Fruit fly (Drosophila melanogaster) whole organism, embryonic: ENCODE results near the gene CG10116.

Experiments used
- CG1024 ChIP-seq: fragments of 200-800 bp; sonication (Bioruptor generic); IDR thresholded peaks from 2 replicates; pipeline ENCODE4 v1.3.6; 2022; ENCODE audit warnings: missing biosample characterization, missing genetic modification characterization
- CG11093 ChIP-seq: fragments of 200-800 bp; sonication (Bioruptor generic); IDR thresholded peaks from 3 replicates; pipeline ENCODE4 v1.3.6; 2022; ENCODE audit warnings: missing biosample characterization, missing genetic modification characterization
- CG11456 ChIP-seq: fragments of 200-800 bp; sonication (Bioruptor generic); IDR thresholded peaks from 3 replicates; pipeline ENCODE4 v1.3.6; 2022; ENCODE audit warnings: missing biosample characterization, missing genetic modification characterization
- CG11723 ChIP-seq: fragments of 200-800 bp; sonication (Bioruptor generic); optimal IDR thresholded peaks from 2 replicates; lab custom pipeline; 2017; ENCODE audit warnings: missing biosample characterization, mild to moderate bottlenecking, missing genetic modification characterization
- CG12071 ChIP-seq: fragments of 200-800 bp; sonication (Bioruptor generic); optimal IDR thresholded peaks from 3 replicates; lab custom pipeline; 2018; ENCODE audit warnings: missing biosample characterization, mild to moderate bottlenecking, missing genetic modification characterization
- CG12219 ChIP-seq: fragments of 200-800 bp; sonication (Bioruptor generic); optimal IDR thresholded peaks from 3 replicates; lab custom pipeline; 2018; ENCODE audit warnings: missing biosample characterization, mild to moderate bottlenecking, missing genetic modification characterization
- CG12236 ChIP-seq: fragments of 200-800 bp; sonication (Bioruptor generic); optimal IDR thresholded peaks from 2 replicates; lab custom pipeline; 2016; ENCODE audit warnings: missing biosample characterization, missing genetic modification characterization
- CG12942 ChIP-seq: fragments of 200-800 bp; sonication (Bioruptor generic); optimal IDR thresholded peaks from 3 replicates; lab custom pipeline; 2016; ENCODE audit warnings: missing biosample characterization, missing genetic modification characterization
- CG15011 ChIP-seq: fragments of 200-800 bp; sonication (Bioruptor generic); optimal IDR thresholded peaks from 3 replicates; lab custom pipeline; 2018; ENCODE audit warnings: missing biosample characterization, mild to moderate bottlenecking, missing genetic modification characterization
- CG15073 ChIP-seq: fragments of 200-800 bp; sonication (Bioruptor generic); optimal IDR thresholded peaks from 2 replicates; lab custom pipeline; 2016; ENCODE audit warnings: missing biosample characterization, missing genetic modification characterization
- CG17385 ChIP-seq: fragments of 200-800 bp; sonication (Bioruptor generic); optimal IDR thresholded peaks from 3 replicates; lab custom pipeline; 2018; ENCODE audit warnings: missing biosample characterization, mild to moderate bottlenecking, missing genetic modification characterization
- CG18599 ChIP-seq: fragments of 200-800 bp; sonication (Bioruptor generic); optimal IDR thresholded peaks from 3 replicates; lab custom pipeline; 2017; ENCODE audit warnings: missing biosample characterization, missing genetic modification characterization, mild to moderate bottlenecking, moderate library complexity, missing genetic modification reagents
- CG2129 ChIP-seq: fragments of 200-800 bp; sonication (Bioruptor generic); IDR thresholded peaks from 2 replicates; pipeline ENCODE4 v1.3.6; 2022; ENCODE audit warnings: missing biosample characterization, missing genetic modification characterization; ENCODE audit not compliant: partially characterized antibody
- CG3065 ChIP-seq: fragments of 200-800 bp; sonication (Bioruptor generic); optimal IDR thresholded peaks from 2 replicates; lab custom pipeline; 2016; ENCODE audit warnings: missing biosample characterization, missing genetic modification characterization
- CG31441 ChIP-seq: fragments of 200-800 bp; sonication (Bioruptor generic); IDR thresholded peaks from 2 replicates; pipeline ENCODE4 v1.3.6; 2022; ENCODE audit warnings: missing biosample characterization, missing genetic modification characterization
- CG32532 ChIP-seq: fragments of 200-800 bp; sonication (Bioruptor generic); IDR thresholded peaks from 2 replicates; pipeline ENCODE4 v1.3.6; 2022; ENCODE audit warnings: missing biosample characterization, missing genetic modification characterization
- CG5180 ChIP-seq: fragments of 200-800 bp; sonication (Bioruptor generic); optimal IDR thresholded peaks from 3 replicates; lab custom pipeline; 2017; ENCODE audit warnings: missing biosample characterization, missing genetic modification characterization, mild to moderate bottlenecking, moderate library complexity, missing genetic modification reagents
- CG6254 ChIP-seq: fragments of 200-800 bp; sonication (Bioruptor generic); optimal IDR thresholded peaks from 3 replicates; lab custom pipeline; 2017; ENCODE audit warnings: mild to moderate bottlenecking, missing biosample characterization, missing genetic modification reagents, missing genetic modification characterization
- CG6765 ChIP-seq: fragments of 200-800 bp; sonication (Bioruptor generic); optimal IDR thresholded peaks from 3 replicates; lab custom pipeline; 2017; ENCODE audit warnings: missing biosample characterization, mild to moderate bottlenecking, missing genetic modification characterization
- CG8478 ChIP-seq: fragments of >200 bp; optimal IDR thresholded peaks from 2 replicates; lab custom pipeline; 2018
- CTCF ChIP-seq: fragments of 200-800 bp; sonication (Bioruptor generic); optimal IDR thresholded peaks from 2 replicates; lab custom pipeline; 2017; ENCODE audit warnings: missing biosample characterization, mild to moderate bottlenecking, missing genetic modification characterization, moderate library complexity
- Dip2 ChIP-seq: fragments of 200-800 bp; sonication (Bioruptor generic); IDR thresholded peaks from 2 replicates; pipeline ENCODE4 v1.3.6; 2022; ENCODE audit warnings: missing biosample characterization, missing genetic modification characterization
- Hmr ChIP-seq: fragments of 200-800 bp; sonication (Bioruptor generic); optimal IDR thresholded peaks from 3 replicates; lab custom pipeline; 2017; ENCODE audit warnings: mild to moderate bottlenecking, missing biosample characterization, missing genetic modification reagents, missing genetic modification characterization
- Hmx ChIP-seq: fragments of 200-800 bp; sonication (Bioruptor generic); optimal IDR thresholded peaks from 2 replicates; lab custom pipeline; 2016; ENCODE audit warnings: missing biosample characterization, missing genetic modification characterization
- Hr78 ChIP-seq, 2 experiments: fragments of 200-800 bp in 1 of 2; fragments of >200 bp in 1 of 2; sonication (Bioruptor generic) in 1 of 2; optimal IDR thresholded peaks; 2 replicates each; lab custom pipeline; 2017 to 2019; ENCODE audit warnings: missing biosample characterization in 2 of 2, missing genetic modification characterization in 2 of 2, mild to moderate bottlenecking in 1 of 2, moderate library complexity in 1 of 2
- Max ChIP-seq: fragments of 200-800 bp; sonication (Bioruptor generic); optimal IDR thresholded peaks from 2 replicates; lab custom pipeline; 2016; ENCODE audit warnings: missing biosample characterization, mild to moderate bottlenecking, missing genetic modification characterization
- Mrtf ChIP-seq: fragments of 200-800 bp; sonication (Bioruptor generic); IDR thresholded peaks from 3 replicates; pipeline ENCODE4 v1.3.6; 2022; ENCODE audit warnings: missing biosample characterization, missing genetic modification characterization
- Myb ChIP-seq: fragments of 200-800 bp; sonication (Bioruptor generic); optimal IDR thresholded peaks from 2 replicates; lab custom pipeline; 2016; ENCODE audit warnings: missing biosample characterization, missing genetic modification characterization
- NK7.1 ChIP-seq: fragments of 200-800 bp; sonication (Bioruptor generic); optimal IDR thresholded peaks from 3 replicates; lab custom pipeline; 2016; ENCODE audit warnings: missing biosample characterization, missing genetic modification characterization
- Nf-YA ChIP-seq: fragments of 200-800 bp; sonication (Bioruptor generic); IDR thresholded peaks from 2 replicates; pipeline ENCODE4 v1.3.6; 2022; ENCODE audit warnings: missing biosample characterization, missing genetic modification characterization
- Nf-YB ChIP-seq: fragments of 200-800 bp; sonication (Bioruptor generic); optimal IDR thresholded peaks from 3 replicates; lab custom pipeline; 2019; ENCODE audit warnings: missing biosample characterization, mild to moderate bottlenecking, missing genetic modification characterization, moderate library complexity
- Ptx1 ChIP-seq: fragments of 200-800 bp; sonication (Bioruptor generic); IDR thresholded peaks from 2 replicates; pipeline ENCODE4 v1.3.6; 2022; ENCODE audit warnings: missing biosample characterization, missing genetic modification characterization
- Xbp1 ChIP-seq: fragments of 200-800 bp; sonication (Bioruptor generic); optimal IDR thresholded peaks from 3 replicates; lab custom pipeline; 2016; ENCODE audit warnings: missing biosample characterization, mild to moderate bottlenecking, missing genetic modification characterization
- abd-A ChIP-seq: fragments of 200-800 bp; sonication (Bioruptor generic); optimal IDR thresholded peaks from 3 replicates; lab custom pipeline; 2019; ENCODE audit warnings: missing biosample characterization, mild to moderate bottlenecking, missing genetic modification characterization, moderate library complexity
- croc ChIP-seq: fragments of 200-800 bp; sonication (Bioruptor generic); conservative IDR thresholded peaks from 3 replicates; pipeline ENCODE4 v1.3.6; 2022; ENCODE audit warnings: missing biosample characterization, missing genetic modification characterization
- da ChIP-seq: fragments of 200-800 bp; sonication (Bioruptor generic); optimal IDR thresholded peaks from 2 replicates; lab custom pipeline; 2016; ENCODE audit warnings: missing biosample characterization, missing genetic modification characterization
- dimm ChIP-seq: fragments of 200-800 bp; sonication (Bioruptor generic); IDR thresholded peaks from 2 replicates; pipeline ENCODE4 v1.3.6; 2022; ENCODE audit warnings: missing biosample characterization, missing genetic modification characterization
- dmrt11E ChIP-seq: fragments of 200-800 bp; sonication (Bioruptor generic); optimal IDR thresholded peaks from 3 replicates; lab custom pipeline; 2018; ENCODE audit warnings: missing biosample characterization, mild to moderate bottlenecking, missing genetic modification characterization, moderate library complexity
- esg ChIP-seq: fragments of 200-800 bp; sonication (Bioruptor generic); conservative IDR thresholded peaks from 2 replicates; pipeline ENCODE4 v1.3.6; 2022; ENCODE audit warnings: missing biosample characterization, missing genetic modification characterization
- fd3F ChIP-seq: fragments of 200-800 bp; sonication (Bioruptor generic); optimal IDR thresholded peaks from 2 replicates; lab custom pipeline; 2018; ENCODE audit warnings: missing biosample characterization, mild to moderate bottlenecking, missing genetic modification characterization, moderate library complexity
- gcm ChIP-seq: fragments of 200-800 bp; sonication (Bioruptor generic); optimal IDR thresholded peaks from 2 replicates; lab custom pipeline; 2019; ENCODE audit warnings: missing biosample characterization, mild to moderate bottlenecking, missing genetic modification characterization, moderate library complexity
- gsb ChIP-seq: fragments of 200-800 bp; sonication (Bioruptor generic); IDR thresholded peaks from 2 replicates; pipeline ENCODE4 v1.3.6; 2022; ENCODE audit warnings: missing biosample characterization, missing genetic modification characterization
- lab ChIP-seq: fragments of 200-800 bp; sonication (Bioruptor generic); optimal IDR thresholded peaks from 3 replicates; lab custom pipeline; 2017; ENCODE audit warnings: missing biosample characterization, missing genetic modification characterization, mild to moderate bottlenecking, moderate library complexity, missing genetic modification reagents
- lmd ChIP-seq: fragments of 200-800 bp; sonication (Bioruptor generic); IDR thresholded peaks from 2 replicates; pipeline ENCODE4 v1.3.6; 2022; ENCODE audit warnings: missing biosample characterization, missing genetic modification characterization
- lov ChIP-seq, 2 experiments: fragments of 200-800 bp in 1 of 2; fragments of >200 bp in 1 of 2; sonication (Bioruptor generic) in 1 of 2; IDR thresholded peaks in 1 of 2; optimal IDR thresholded peaks in 1 of 2; 2 replicates in 1 of 2; 3 replicates in 1 of 2; pipeline versions ENCODE4 v1.3.6 to Lab custom; 2017 to 2022; ENCODE audit warnings: missing biosample characterization in 1 of 2, missing genetic modification characterization in 1 of 2
- nerfin-1 ChIP-seq: fragments of 200-800 bp; sonication (Bioruptor generic); optimal IDR thresholded peaks from 3 replicates; lab custom pipeline; 2019; ENCODE audit warnings: missing biosample characterization, mild to moderate bottlenecking, missing genetic modification characterization, moderate library complexity
- sima ChIP-seq: fragments of 200-800 bp; sonication (Bioruptor generic); optimal IDR thresholded peaks from 2 replicates; lab custom pipeline; 2016; ENCODE audit warnings: missing biosample characterization, missing genetic modification characterization
- sr ChIP-seq: fragments of 200-800 bp; sonication (Bioruptor generic); IDR thresholded peaks from 3 replicates; pipeline ENCODE4 v1.3.6; 2022; ENCODE audit warnings: missing biosample characterization, missing genetic modification characterization
- sug ChIP-seq: fragments of 200-800 bp; optimal IDR thresholded peaks from 2 replicates; lab custom pipeline; 2019; ENCODE audit warnings: missing biosample characterization, mild to moderate bottlenecking, missing genetic modification characterization, moderate library complexity

CG10116 gene

dm6 chr3L:13486041-13486859, 29.2 kb upstream of the CG10116 start, which contains the start of the genes Abp1 and Tgi (continued):
- TF ChIP-seq lab (GFP tag; lab: Kevin White, UChicago) = no peak
- TF ChIP-seq CTCF (GFP tag; lab: Kevin White, UChicago) = peak; percentile 70
- peak; percentile 16; the same call in 1 of the 2 replicates for TF ChIP-seq CG31441 (GFP tag; lab: Robert Waterston, UW)
- TF ChIP-seq CG11456 (GFP tag; lab: Robert Waterston, UW) = peak; percentile 77
- peak; percentile 21 for TF ChIP-seq sug
- no peak for TF ChIP-seq nerfin-1 (tag; lab: Kevin White, UChicago)
- TF ChIP-seq CG12071 = no peak
- no peak for TF ChIP-seq NK7.1
- no peak for TF ChIP-seq CG5180 (GFP tag; lab: Kevin White, UChicago)
- no peak for TF ChIP-seq CG6254 (GFP tag; lab: Kevin White, UChicago)
- TF ChIP-seq lov (optimal IDR thresholded peaks at IDR 0.05; lab: Kevin White, UChicago) = no peak
- no peak for TF ChIP-seq lov (GFP tag; IDR thresholded peaks at IDR 0.05; lab: Robert Waterston, UW)
- no peak for TF ChIP-seq CG12236 (GFP tag; lab: Kevin White, UChicago)
- no peak for TF ChIP-seq da
- no peak for TF ChIP-seq abd-A (tag; lab: Kevin White, UChicago)
- TF ChIP-seq Nf-YA (GFP tag; lab: Robert Waterston, UW) = no peak
- TF ChIP-seq CG1024 (GFP tag; lab: Robert Waterston, UW) = no peak
- TF ChIP-seq sima (GFP tag; lab: Kevin White, UChicago) = no peak
- no peak for TF ChIP-seq CG11093 (GFP tag; lab: Robert Waterston, UW)
- no peak for TF ChIP-seq CG3065 (GFP tag; lab: Kevin White, UChicago)
- no peak for TF ChIP-seq Hmx
- TF ChIP-seq Hr78 (GFP tag; optimal IDR thresholded peaks at IDR 0.05; lab: Kevin White, UChicago) = no peak
- no peak for TF ChIP-seq Mrtf (GFP tag; lab: Robert Waterston, UW)
- no peak for TF ChIP-seq CG18599 (GFP tag; lab: Kevin White, UChicago)
- no peak for TF ChIP-seq CG17385 (GFP tag; lab: Kevin White, UChicago)
- TF ChIP-seq Ptx1 (GFP tag; lab: Robert Waterston, UW) = peak; percentile 22; the same call in 1 of the 2 replicates
- TF ChIP-seq CG32532 (GFP tag; lab: Robert Waterston, UW) = peak; percentile 13; the same call in 1 of the 2 replicates
- peak; percentile 65 for TF ChIP-seq Hmr (GFP tag; lab: Kevin White, UChicago)
- no peak for TF ChIP-seq CG15011
- TF ChIP-seq fd3F = peak; percentile 58
- TF ChIP-seq CG8478 (lab: Kevin White, UChicago) = no peak
- TF ChIP-seq gsb (GFP tag; lab: Robert Waterston, UW) = no peak
- no peak for TF ChIP-seq CG12219
- TF ChIP-seq CG6765 = no peak
- TF ChIP-seq Nf-YB (GFP tag; lab: Kevin White, UChicago) = no peak
- TF ChIP-seq CG2129 = peak; percentile 46
- TF ChIP-seq esg = no peak
- TF ChIP-seq Myb (GFP tag; lab: Kevin White, UChicago) = peak; percentile 38
- TF ChIP-seq CG11723 (GFP tag; lab: Kevin White, UChicago) = no peak
- no peak for TF ChIP-seq Dip2
- TF ChIP-seq sr (GFP tag; lab: Robert Waterston, UW) = peak; percentile 58; the same call in 1 of the 3 replicates
- TF ChIP-seq lmd = no peak
- TF ChIP-seq dmrt11E (tag; lab: Kevin White, UChicago) = peak; percentile 23
- TF ChIP-seq CG12942 (GFP tag; lab: Kevin White, UChicago) = no peak
- TF ChIP-seq Max = no peak
- TF ChIP-seq Xbp1 (GFP tag; lab: Kevin White, UChicago) = peak; percentile 10
- no peak for TF ChIP-seq gcm (GFP tag; lab: Kevin White, UChicago)
- no peak for TF ChIP-seq croc (GFP tag; lab: Robert Waterston, UW)
- no peak for TF ChIP-seq CG15073 (GFP tag; lab: Kevin White, UChicago)
- no peak for TF ChIP-seq dimm (GFP tag; lab: Robert Waterston, UW)
